Fruit fly (Drosophila melanogaster): ENCODE results near the gene CG9240.

The CG9240 gene

DNA sequence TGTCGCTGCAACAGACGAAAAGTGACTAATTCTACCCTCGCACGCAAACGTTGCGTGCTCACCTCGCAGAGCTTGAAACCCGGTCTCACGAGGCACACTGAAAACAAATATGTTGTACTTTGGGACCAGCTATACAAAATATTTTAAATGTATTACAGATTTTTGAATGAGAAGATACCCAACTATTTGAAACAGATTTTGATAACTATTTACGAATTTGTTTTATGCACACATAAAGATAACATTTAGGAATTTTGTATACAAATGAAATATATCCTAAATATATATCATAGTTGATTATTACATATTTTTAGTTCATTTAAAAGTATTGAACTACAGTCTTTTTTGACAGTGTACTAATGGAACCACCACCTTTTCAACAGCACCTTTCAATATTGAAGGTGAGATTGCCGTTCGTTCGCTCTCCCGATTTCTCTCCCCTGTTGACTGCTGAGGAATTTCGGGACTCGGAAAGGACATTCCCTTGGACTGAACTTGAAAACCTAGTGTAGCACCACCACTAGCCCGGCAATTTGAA is 30.0 kb downstream of the CG9240 start, which contains the start of gene CG15646:
Gene CG15646, minus strand, starts transcription at position 4 of the 538 bp plus-strand sequence.
- TF ChIP-seq CG11617 (GFP tag; optimal IDR thresholded peaks at IDR 0.05) (no peak), Clk (GFP tag; optimal IDR thresholded peaks at IDR 0.05) (no peak), Crg-1 (GFP tag; optimal IDR thresholded peaks at IDR 0.05) (no peak), Mnt (GFP tag; optimal IDR thresholded peaks at IDR 0.05) (no peak)

DNA sequence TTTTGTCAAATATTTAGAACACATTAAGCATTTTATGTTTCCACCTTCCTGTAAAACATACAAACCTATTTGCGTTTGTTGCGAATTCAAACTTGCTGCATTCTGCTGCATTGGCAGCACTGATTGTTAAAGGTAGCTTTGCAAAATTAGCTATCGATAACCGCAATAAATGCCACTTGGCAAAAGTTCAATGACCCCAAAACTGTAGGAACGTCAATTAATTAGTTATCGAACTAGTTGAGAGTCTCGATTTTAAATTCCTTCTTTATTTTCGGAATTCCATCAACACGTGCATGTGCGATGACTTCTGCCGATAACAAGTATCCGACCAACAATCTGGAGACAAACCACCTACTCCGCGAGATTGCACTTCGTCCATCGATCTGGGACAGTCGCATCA is 38.8 kb downstream of the CG9240 start, which contains the start of gene CG8119:
Gene CG8119, plus strand, starts transcription at position 301 of the 400 bp plus-strand sequence.
- no peak for TF ChIP-seq cic (GFP tag; optimal IDR thresholded peaks at IDR 0.05)
- no peak for TF ChIP-seq CG33017 (tag; optimal IDR thresholded peaks at IDR 0.05)
- no peak for TF ChIP-seq CG11617 (GFP tag; optimal IDR thresholded peaks at IDR 0.05)
- TF ChIP-seq pad (GFP tag; optimal IDR thresholded peaks at IDR 0.05): no peak
- TF ChIP-seq CG12768 (GFP tag; optimal IDR thresholded peaks at IDR 0.05): no peak
- TF ChIP-seq CG14711 (tag; optimal IDR thresholded peaks at IDR 0.05): no peak
- TF ChIP-seq kay (GFP tag; ENCODE audit: borderline replicate concordance): no peak
- TF ChIP-seq cnc (optimal IDR thresholded peaks at IDR 0.05): no peak
- no peak for TF ChIP-seq CG1620 (GFP tag; optimal IDR thresholded peaks at IDR 0.05)

DNA sequence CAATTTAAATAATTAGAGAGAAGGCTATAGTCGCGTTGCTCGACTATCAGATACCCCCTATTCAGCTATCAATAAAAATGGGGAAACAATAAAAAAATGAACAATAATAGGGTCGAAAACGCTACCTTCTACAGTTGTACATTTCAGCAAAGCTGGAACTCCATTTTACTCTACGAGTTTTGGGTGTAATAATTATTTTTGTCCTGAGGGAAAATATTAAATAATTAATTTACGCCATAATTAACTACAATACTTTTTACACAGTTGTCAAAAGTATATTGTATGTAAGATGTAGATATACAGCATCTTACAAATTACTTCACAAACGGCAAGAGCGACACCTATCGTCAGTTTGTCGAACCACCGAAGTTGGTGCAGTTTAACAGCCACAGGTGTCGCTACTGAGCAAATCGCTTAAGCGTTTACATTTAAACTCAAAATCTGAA is 47.7 kb downstream of the CG9240 start:
- TF ChIP-seq CG5204 (GFP tag; optimal IDR thresholded peaks at IDR 0.05) (peak; percentile 7), toe (GFP tag; optimal IDR thresholded peaks at IDR 0.05) (peak; percentile 8), Hr96 (GFP tag; optimal IDR thresholded peaks at IDR 0.05) (no peak), CG12768 (GFP tag; optimal IDR thresholded peaks at IDR 0.05) (no peak), CG1620 (GFP tag; optimal IDR thresholded peaks at IDR 0.05) (peak; percentile 4)

DNA sequence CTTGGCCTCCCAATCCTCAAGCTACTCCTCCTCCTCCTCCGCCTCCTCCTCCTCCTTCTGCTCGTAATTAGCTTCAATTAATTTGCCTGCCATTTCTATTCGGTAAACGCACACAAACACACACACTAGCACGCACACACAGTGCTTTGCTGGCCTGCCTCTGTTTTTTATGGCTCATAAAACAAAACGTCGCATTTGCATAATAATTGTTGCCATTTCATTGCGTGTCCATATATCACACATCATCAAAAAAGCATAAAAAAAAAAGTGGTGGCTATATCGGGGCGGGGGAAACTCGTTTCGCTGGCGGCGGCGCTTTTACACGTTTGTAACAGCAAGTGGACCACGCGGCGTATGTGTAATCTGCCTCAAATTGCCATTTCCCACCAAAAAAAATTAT is 49.5 kb downstream of the CG9240 start:
- no peak for TF ChIP-seq kay (GFP tag; ENCODE audit: borderline replicate concordance)
- no peak for TF ChIP-seq toe (GFP tag; optimal IDR thresholded peaks at IDR 0.05)
- no peak for TF ChIP-seq CG7045 (GFP tag; optimal IDR thresholded peaks at IDR 0.05)
- TF ChIP-seq CG11617 (GFP tag; optimal IDR thresholded peaks at IDR 0.05): no peak
- TF ChIP-seq CG33017 (tag; optimal IDR thresholded peaks at IDR 0.05): no peak
- TF ChIP-seq Mnt (GFP tag; optimal IDR thresholded peaks at IDR 0.05): no peak
- TF ChIP-seq CG1620 (GFP tag; optimal IDR thresholded peaks at IDR 0.05): no peak
- TF ChIP-seq pad (GFP tag; optimal IDR thresholded peaks at IDR 0.05): no peak
- no peak for TF ChIP-seq CG14711 (tag; optimal IDR thresholded peaks at IDR 0.05)
- TF ChIP-seq CG12768 (GFP tag; optimal IDR thresholded peaks at IDR 0.05): no peak
- TF ChIP-seq ovo (GFP tag; optimal IDR thresholded peaks at IDR 0.05): no peak
- TF ChIP-seq bab1 (GFP tag; optimal IDR thresholded peaks at IDR 0.05): no peak
- no peak for TF ChIP-seq CG7101 (tag; optimal IDR thresholded peaks at IDR 0.05)
- TF ChIP-seq Clk (GFP tag; optimal IDR thresholded peaks at IDR 0.05): no peak
